Worm (Caenorhabditis elegans) whole organism, young adult: ENCODE data around the gene ife-2.

Experiments
- B0035.1 ChIP-seq: sonication (generic microtip); optimal IDR thresholded peaks from 2 replicates; lab custom pipeline; 2016; ENCODE audit warnings: missing genetic modification characterization, mild to moderate bottlenecking, missing compliant biosample characterization, missing genotype, missing genetic modification reagents
- F10E7.11 ChIP-seq: sonication (generic microtip); optimal IDR thresholded peaks from 2 replicates; lab custom pipeline; 2017; ENCODE audit warnings: mild to moderate bottlenecking, missing genetic modification characterization, moderate library complexity, missing compliant biosample characterization
- ceh-79 ChIP-seq: sonication (generic microtip); optimal IDR thresholded peaks from 2 replicates; lab custom pipeline; 2017; ENCODE audit warnings: mild to moderate bottlenecking, missing genetic modification characterization, missing compliant biosample characterization
- lin-54 ChIP-seq: fragments of 200-800 bp; sonication (Bioruptor generic); optimal IDR thresholded peaks from 2 replicates; lab custom pipeline; 2018; ENCODE audit warnings: mild to moderate bottlenecking, missing genetic modification characterization, missing compliant biosample characterization
- lir-1 ChIP-seq: fragments of 200-800 bp; sonication (Bioruptor generic); conservative IDR thresholded peaks from 2 replicates; pipeline ENCODE4 v1.3.6; 2022; ENCODE audit warnings: missing genetic modification reagents, missing genetic modification characterization, missing compliant biosample characterization
- sea-2 ChIP-seq: fragments of 200-800 bp; sonication (Bioruptor generic); IDR thresholded peaks from 2 replicates; pipeline ENCODE4 v1.3.6; 2022; ENCODE audit warnings: missing genetic modification characterization, missing compliant biosample characterization
- sptf-2 ChIP-seq: fragments of 200-800 bp; sonication (Bioruptor generic); optimal IDR thresholded peaks from 2 replicates; lab custom pipeline; 2018; ENCODE audit warnings: mild to moderate bottlenecking, missing genetic modification characterization, missing compliant biosample characterization

DNA sequence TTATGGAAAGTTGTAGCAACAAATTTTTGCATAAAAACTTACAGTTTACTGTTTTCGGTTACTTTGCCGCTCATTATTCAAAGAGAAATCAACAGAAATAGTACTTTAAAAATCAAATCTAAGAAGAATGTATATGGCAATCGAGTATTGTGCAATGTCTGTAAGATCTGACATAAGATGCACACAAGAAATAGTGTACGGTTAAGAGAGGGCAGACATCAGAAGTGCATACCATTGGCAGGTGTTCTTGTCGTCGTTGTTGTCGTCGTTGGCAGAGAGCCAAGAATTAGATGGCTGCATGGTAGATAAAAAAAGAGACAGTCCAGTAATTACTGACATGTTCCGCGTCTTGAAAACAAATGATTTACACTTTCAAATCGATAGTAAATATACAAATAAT lies 12.2 kb upstream of the ife-2 start, which contains the start of gene R04A9.7:
- TF ChIP-seq F10E7.11 = no peak
- TF ChIP-seq sea-2 = no peak
- no peak for TF ChIP-seq lin-54 (GFP tag; lab: Kevin White, UChicago)
- no peak for TF ChIP-seq B0035.1 (tag; lab: Kevin White, UChicago)
- no peak for TF ChIP-seq lir-1
- TF ChIP-seq ceh-79 (tag; lab: Kevin White, UChicago) = no peak
- no peak for TF ChIP-seq sptf-2 (GFP tag; lab: Kevin White, UChicago)
